Fruit fly (Drosophila melanogaster) whole organism, adult: ENCODE measurements around the gene alphaKap4.

ENCODE experiments used
- CG11617 ChIP-seq: fragments of 200-800 bp; sonication (Bioruptor generic); optimal IDR thresholded peaks from 2 replicates; lab custom pipeline; 2017; ENCODE audit warnings: mild to moderate bottlenecking, missing biosample characterization, missing genetic modification reagents, missing genetic modification characterization
- CG12768 ChIP-seq: fragments of 200-800 bp; sonication (Bioruptor generic); optimal IDR thresholded peaks from 2 replicates; lab custom pipeline; 2017; ENCODE audit warnings: missing biosample characterization, missing genetic modification characterization, mild to moderate bottlenecking, moderate library complexity, missing genetic modification reagents
- CG14711 ChIP-seq: fragments of 200-800 bp; sonication (Bioruptor generic); optimal IDR thresholded peaks from 2 replicates; lab custom pipeline; 2018; ENCODE audit warnings: missing biosample characterization, mild to moderate bottlenecking, missing genetic modification characterization, moderate library complexity
- CG1620 ChIP-seq: fragments of 200-800 bp; sonication (Bioruptor generic); optimal IDR thresholded peaks from 2 replicates; lab custom pipeline; 2016; ENCODE audit warnings: missing biosample characterization, missing genetic modification characterization
- CG33017 ChIP-seq: fragments of 200-800 bp; sonication (Bioruptor generic); optimal IDR thresholded peaks from 2 replicates; lab custom pipeline; 2018; ENCODE audit warnings: missing biosample characterization, mild to moderate bottlenecking, missing genetic modification characterization, moderate library complexity
- CG5204 ChIP-seq: fragments of 200-800 bp; sonication (Bioruptor generic); optimal IDR thresholded peaks from 2 replicates; lab custom pipeline; 2016; ENCODE audit warnings: missing biosample characterization, missing genetic modification characterization
- CG7045 ChIP-seq: fragments of 200-800 bp; sonication (Bioruptor generic); optimal IDR thresholded peaks from 2 replicates; lab custom pipeline; 2017; ENCODE audit warnings: missing biosample characterization, mild to moderate bottlenecking, missing genetic modification characterization
- CG7101 ChIP-seq: fragments of 200-800 bp; sonication (Bioruptor generic); optimal IDR thresholded peaks from 2 replicates; lab custom pipeline; 2018; ENCODE audit warnings: missing biosample characterization, mild to moderate bottlenecking, missing genetic modification characterization, moderate library complexity
- Clk ChIP-seq: fragments of 200-800 bp; sonication (Bioruptor generic); optimal IDR thresholded peaks from 2 replicates; lab custom pipeline; 2017; ENCODE audit warnings: missing biosample characterization, missing genetic modification characterization
- Crg-1 ChIP-seq: fragments of 200-800 bp; sonication (Bioruptor generic); optimal IDR thresholded peaks from 2 replicates; lab custom pipeline; 2016; ENCODE audit warnings: missing biosample characterization, missing genetic modification characterization
- Hr96 ChIP-seq: fragments of 200-800 bp; sonication (Bioruptor generic); optimal IDR thresholded peaks from 2 replicates; lab custom pipeline; 2016; ENCODE audit warnings: missing biosample characterization, missing genetic modification characterization
- Mnt ChIP-seq: fragments of 200-800 bp; sonication (Bioruptor generic); optimal IDR thresholded peaks from 2 replicates; lab custom pipeline; 2016; ENCODE audit warnings: missing biosample characterization, mild to moderate bottlenecking, missing genetic modification characterization
- bab1 ChIP-seq: fragments of 200-800 bp; sonication (Bioruptor generic); optimal IDR thresholded peaks from 3 replicates; lab custom pipeline; 2019; ENCODE audit warnings: missing biosample characterization, mild to moderate bottlenecking, missing genetic modification characterization, moderate library complexity
- cic ChIP-seq: fragments of 200-800 bp; sonication (Bioruptor generic); optimal IDR thresholded peaks from 2 replicates; lab custom pipeline; 2017; ENCODE audit warnings: missing biosample characterization, mild to moderate bottlenecking, missing genetic modification characterization, moderate library complexity
- kay ChIP-seq: fragments of 200-800 bp; sonication (Bioruptor generic); peaks from one replicate; lab custom pipeline; 2016; ENCODE audit warnings: missing biosample characterization, missing genetic modification characterization, borderline replicate concordance
- ovo ChIP-seq: fragments of 200-800 bp; sonication (Bioruptor generic); optimal IDR thresholded peaks from 2 replicates; lab custom pipeline; 2016; ENCODE audit warnings: missing biosample characterization, missing genetic modification characterization
- pad ChIP-seq: fragments of 200-800 bp; sonication (Bioruptor generic); optimal IDR thresholded peaks from 3 replicates; lab custom pipeline; 2017; ENCODE audit warnings: missing biosample characterization, missing genetic modification characterization, mild to moderate bottlenecking, moderate library complexity, missing genetic modification reagents
- tj ChIP-seq: fragments of 200-800 bp; sonication (Bioruptor generic); optimal IDR thresholded peaks from 3 replicates; lab custom pipeline; 2017; ENCODE audit warnings: missing biosample characterization, mild to moderate bottlenecking, missing genetic modification characterization, moderate library complexity
- toe ChIP-seq: fragments of 200-800 bp; sonication (Bioruptor generic); optimal IDR thresholded peaks from 2 replicates; lab custom pipeline; 2016; ENCODE audit warnings: missing biosample characterization, missing genetic modification characterization

alphaKap4 gene

dm6 chr3L:6010921-6011320 is at the start of gene alphaKap4:
Gene alphaKap4, minus strand, starts transcription at chr3L:6011021.
- TF ChIP-seq pad, result no peak
- no peak for TF ChIP-seq Mnt (GFP tag; lab: Kevin White, UChicago)
- TF ChIP-seq CG12768 (GFP tag; lab: Kevin White, UChicago), result no peak
- no peak for TF ChIP-seq CG5204
- no peak for TF ChIP-seq Hr96 (GFP tag; lab: Kevin White, UChicago)
- no peak for TF ChIP-seq CG14711 (tag; lab: Kevin White, UChicago)
- no peak for TF ChIP-seq cic
- TF ChIP-seq Crg-1 (GFP tag; lab: Kevin White, UChicago), result no peak
- no peak for TF ChIP-seq toe (GFP tag; lab: Kevin White, UChicago)

DNA sequence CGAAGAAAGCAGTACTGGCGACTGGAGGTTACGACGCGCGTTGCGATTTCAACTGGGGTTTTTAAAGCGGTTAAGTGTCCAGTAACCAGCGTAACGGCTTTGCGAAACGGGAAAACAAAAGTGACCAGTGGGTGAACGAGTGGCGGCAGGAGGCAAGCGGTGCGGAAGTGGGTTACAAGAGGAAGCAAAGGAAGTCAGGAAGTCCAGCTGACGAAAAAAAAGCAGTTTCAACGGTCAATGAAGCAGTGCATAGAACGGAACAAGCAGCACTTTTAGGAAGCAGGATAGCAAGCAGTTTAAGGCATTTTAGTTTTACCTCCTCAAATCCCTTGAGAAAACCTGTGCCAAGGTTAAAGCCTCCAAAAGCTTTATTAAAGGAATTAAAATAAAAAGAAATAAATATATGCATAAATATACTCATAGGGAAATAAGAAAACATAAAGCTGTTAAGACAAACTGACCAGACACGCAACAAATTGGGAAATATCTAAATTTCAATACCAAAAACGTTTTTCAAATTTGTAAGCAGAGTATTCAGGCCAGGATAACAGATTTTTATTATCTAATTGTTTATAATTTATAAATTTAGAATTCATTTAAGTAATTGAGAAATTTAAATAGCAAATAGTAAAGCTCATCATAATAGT is 48.4 kb upstream of the alphaKap4 start, which contains the start of gene CG6592:
Gene CG6592 (plus strand): TSS at position 597 of the 647 bp plus-strand sequence.
- TF ChIP-seq CG5204 (no peak), tj (GFP tag; lab: Kevin White, UChicago) (no peak), pad (no peak), CG33017 (tag; lab: Kevin White, UChicago) (no peak), bab1 (GFP tag; lab: Kevin White, UChicago) (no peak), CG7101 (tag; lab: Kevin White, UChicago) (no peak), CG12768 (GFP tag; lab: Kevin White, UChicago) (no peak), CG14711 (tag; lab: Kevin White, UChicago) (no peak), CG1620 (GFP tag; lab: Kevin White, UChicago) (no peak), CG11617 (GFP tag; lab: Kevin White, UChicago) (no peak), Crg-1 (GFP tag; lab: Kevin White, UChicago) (no peak), ovo (GFP tag; lab: Kevin White, UChicago) (no peak), CG7045 (GFP tag; lab: Kevin White, UChicago) (no peak), kay (no peak), Mnt (GFP tag; lab: Kevin White, UChicago) (no peak), Hr96 (GFP tag; lab: Kevin White, UChicago) (no peak), cic (no peak)

DNA sequence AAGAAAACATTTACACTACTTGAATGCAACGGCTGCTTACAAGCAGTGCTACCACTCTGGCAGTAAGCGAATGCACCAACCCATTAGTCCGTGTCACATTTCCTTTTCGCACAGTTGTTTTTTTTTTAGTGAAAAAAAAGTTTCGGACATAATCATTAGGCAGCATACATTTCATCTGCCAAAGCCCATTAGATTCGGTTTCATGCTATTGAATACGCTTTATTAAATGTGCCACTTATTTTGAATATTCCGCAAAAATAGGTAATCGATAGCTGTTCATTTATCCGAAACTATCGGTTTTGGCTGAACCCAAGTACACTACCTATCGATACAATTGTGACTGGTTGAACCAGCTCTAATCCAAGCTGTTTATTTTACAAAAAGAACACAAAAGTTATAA is 44.0 kb upstream of the alphaKap4 start, which contains the start of gene tant:
Gene tant (plus strand): TSS at position 334 of the 400 bp plus-strand sequence.
- TF ChIP-seq Hr96 (GFP tag; lab: Kevin White, UChicago) (peak; percentile 11), bab1 (GFP tag; lab: Kevin White, UChicago) (peak; percentile 19), ovo (GFP tag; lab: Kevin White, UChicago) (peak; percentile 3), CG12768 (GFP tag; lab: Kevin White, UChicago) (no peak), CG5204 (no peak)

dm6 chr3L:6054343-6054742 is 43.5 kb upstream of the alphaKap4 start, which contains the start of gene Jon65Ai:
Gene Jon65Ai, minus strand, starts transcription at chr3L:6054443.
- TF ChIP-seq kay (no peak), bab1 (GFP tag; lab: Kevin White, UChicago) (no peak), Crg-1 (GFP tag; lab: Kevin White, UChicago) (no peak), cic (no peak)

dm6 chr3L:6052021-6052420 is 41.2 kb upstream of the alphaKap4 start, which contains the start of gene Jon65Aii:
Gene Jon65Aii, plus strand, starts transcription at chr3L:6052321.
- peak; percentile 8 for TF ChIP-seq kay
- TF ChIP-seq CG33017 (tag; lab: Kevin White, UChicago), result no peak

dm6 chr3L:6050230-6050807 is 39.5 kb upstream of the alphaKap4 start, which contains the start of gene Jon65Aiii:
Gene Jon65Aiii, plus strand, starts transcription at chr3L:6050757.
- TF ChIP-seq cic, result peak; percentile 57
- TF ChIP-seq Clk (GFP tag; lab: Kevin White, UChicago), result no peak
- no peak for TF ChIP-seq CG33017 (tag; lab: Kevin White, UChicago)

DNA sequence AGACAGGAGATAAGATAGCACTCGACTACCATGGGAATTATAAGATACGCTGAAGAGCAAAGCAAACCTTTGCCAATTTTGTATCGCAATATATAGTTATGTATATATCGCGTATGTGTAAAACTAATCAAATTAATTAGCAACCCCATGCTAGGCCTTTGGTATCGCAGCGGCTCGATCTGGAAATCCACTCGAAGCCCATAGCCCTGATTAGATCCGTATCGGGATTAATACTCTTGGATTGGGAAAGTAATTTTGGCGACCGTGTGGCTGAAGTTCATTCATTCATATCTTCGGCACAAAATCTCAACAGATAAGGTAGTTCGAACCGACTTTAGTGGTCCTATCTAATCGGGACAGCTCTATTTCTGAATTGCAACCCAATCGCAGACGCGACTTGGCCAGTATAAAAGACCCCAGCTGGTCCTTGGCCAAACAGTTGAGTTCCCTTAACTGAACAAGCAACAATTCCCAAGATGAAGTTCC is 27.9 kb upstream of the alphaKap4 start, which contains the start of gene Jon65Aiv:
Gene Jon65Aiv (plus strand): TSS at position 436 of the 486 bp plus-strand sequence.
- TF ChIP-seq cic (peak; percentile 15), tj (GFP tag; lab: Kevin White, UChicago) (no peak), bab1 (GFP tag; lab: Kevin White, UChicago) (no peak)

- TF ChIP-seq bab1 (GFP tag; lab: Kevin White, UChicago), result no peak
- no peak for TF ChIP-seq CG11617 (GFP tag; lab: Kevin White, UChicago)
- no peak for TF ChIP-seq CG33017 (tag; lab: Kevin White, UChicago)
- no peak for TF ChIP-seq Clk (GFP tag; lab: Kevin White, UChicago)
- TF ChIP-seq CG5204, result no peak
- TF ChIP-seq Mnt (GFP tag; lab: Kevin White, UChicago), result no peak
- no peak for TF ChIP-seq ovo (GFP tag; lab: Kevin White, UChicago)
- TF ChIP-seq CG12768 (GFP tag; lab: Kevin White, UChicago), result no peak
- no peak for TF ChIP-seq pad
- TF ChIP-seq Crg-1 (GFP tag; lab: Kevin White, UChicago), result no peak
These were observed 26.0 kb upstream of the alphaKap4 start, which contains the start of gene CG6462 for dm6 chr3L:6036811-6037210. Gene CG6462, plus strand, starts transcription at chr3L:6037111.
